Fruit fly (Drosophila melanogaster): Measurements from ENCODE around the gene Alp9.
A peak's percentile ranks its signal among the peaks of the same experiment; 100 is the strongest.

The Alp9 gene

DNA sequence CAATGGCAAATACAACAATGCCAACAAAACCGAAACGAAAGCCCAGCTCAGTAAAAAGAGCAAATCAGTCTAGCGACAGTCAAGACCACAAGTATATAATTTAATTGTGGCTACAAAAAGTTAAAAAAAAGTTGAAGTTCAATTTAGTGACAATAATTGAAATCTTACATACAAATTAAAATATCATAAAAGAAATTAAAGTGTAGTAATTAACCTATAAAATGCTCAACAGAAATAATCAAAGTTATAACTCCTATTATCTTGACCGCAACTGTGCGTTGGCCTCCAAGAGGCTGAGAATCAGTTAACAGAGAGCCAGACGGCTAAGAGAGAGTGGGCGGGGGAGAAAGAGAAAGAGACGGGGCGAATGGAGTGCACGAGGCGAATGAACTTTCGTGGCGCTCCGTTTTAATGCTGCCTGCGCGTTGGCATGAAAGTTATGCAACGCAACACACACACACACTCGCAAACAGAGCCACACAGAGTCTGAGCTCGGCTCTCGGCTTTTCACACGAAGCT lies 16.4 kb downstream of the Alp9 start (continued):
- peak; percentile 91 for TF ChIP-seq pdm3 (GFP tag; optimal IDR thresholded peaks at IDR 0.05)
- peak; percentile 95 for TF ChIP-seq CG6854 (GFP tag; optimal IDR thresholded peaks at IDR 0.05)
- peak; percentile 93 for TF ChIP-seq CG34406 (GFP tag; optimal IDR thresholded peaks at IDR 0.05)
- TF ChIP-seq lz (GFP tag; optimal IDR thresholded peaks at IDR 0.05), result peak; percentile 95
- TF ChIP-seq fkh (GFP tag; optimal IDR thresholded peaks at IDR 0.05), result peak; percentile 14
- peak; percentile 92 for TF ChIP-seq net (GFP tag; optimal IDR thresholded peaks at IDR 0.05)
- peak; percentile 84 for TF ChIP-seq Ets21C (GFP tag; optimal IDR thresholded peaks at IDR 0.05)
- TF ChIP-seq fd59A (GFP tag; optimal IDR thresholded peaks at IDR 0.05), result peak; percentile 53
- TF ChIP-seq CG3032 (tag; optimal IDR thresholded peaks at IDR 0.05), result peak; percentile 81
- peak; percentile 92 for TF ChIP-seq CG31627 (GFP tag; optimal IDR thresholded peaks at IDR 0.05)
- peak; percentile 82 for TF ChIP-seq CG16779 (tag; optimal IDR thresholded peaks at IDR 0.05)
- TF ChIP-seq CG9139 (GFP tag; optimal IDR thresholded peaks at IDR 0.05), result peak; percentile 60
- TF ChIP-seq spab (GFP tag; optimal IDR thresholded peaks at IDR 0.05), result peak; percentile 71
- TF ChIP-seq CG6276 (GFP tag; optimal IDR thresholded peaks at IDR 0.05), result peak; percentile 96
- peak; percentile 80 for TF ChIP-seq CG11762 (GFP tag; optimal IDR thresholded peaks at IDR 0.05; ENCODE audit: insufficient read depth)
- peak; percentile 93 for TF ChIP-seq OdsH (GFP tag; optimal IDR thresholded peaks at IDR 0.05)

DNA sequence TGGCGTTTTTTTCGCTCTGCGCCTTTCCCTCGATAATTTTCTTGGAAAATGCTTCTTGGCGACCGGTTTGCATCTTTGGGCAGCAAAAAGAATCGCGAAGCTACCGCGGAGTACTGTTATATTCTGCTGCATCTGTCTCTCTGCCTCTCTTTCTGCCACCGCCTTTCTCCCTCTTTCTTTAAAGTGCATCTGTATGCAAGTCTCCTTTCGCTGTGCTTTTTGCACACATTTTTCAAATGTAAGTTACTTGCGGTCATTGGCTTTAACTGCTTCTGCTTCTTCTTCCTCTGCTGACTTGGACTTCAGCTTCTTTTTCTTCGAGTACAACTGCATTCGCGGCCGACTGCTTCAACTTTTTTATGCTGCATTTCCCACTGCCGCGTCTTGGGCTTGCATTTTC lies 20.4 kb downstream of the Alp9 start:
- no peak for TF ChIP-seq CG8319 (GFP tag; optimal IDR thresholded peaks at IDR 0.05)
- no peak for TF ChIP-seq Eip93F (GFP tag; optimal IDR thresholded peaks at IDR 0.05)
- TF ChIP-seq pdm3 (GFP tag; optimal IDR thresholded peaks at IDR 0.05), result no peak
- peak; percentile 12 for TF ChIP-seq CG6854 (GFP tag; optimal IDR thresholded peaks at IDR 0.05)
- peak; percentile 0 for TF ChIP-seq Lpt (GFP tag; optimal IDR thresholded peaks at IDR 0.05)
- TF ChIP-seq Met (GFP tag; optimal IDR thresholded peaks at IDR 0.05), result peak; percentile 6
- peak; percentile 95 for TF ChIP-seq Blimp-1 (GFP tag; optimal IDR thresholded peaks at IDR 0.05)

DNA sequence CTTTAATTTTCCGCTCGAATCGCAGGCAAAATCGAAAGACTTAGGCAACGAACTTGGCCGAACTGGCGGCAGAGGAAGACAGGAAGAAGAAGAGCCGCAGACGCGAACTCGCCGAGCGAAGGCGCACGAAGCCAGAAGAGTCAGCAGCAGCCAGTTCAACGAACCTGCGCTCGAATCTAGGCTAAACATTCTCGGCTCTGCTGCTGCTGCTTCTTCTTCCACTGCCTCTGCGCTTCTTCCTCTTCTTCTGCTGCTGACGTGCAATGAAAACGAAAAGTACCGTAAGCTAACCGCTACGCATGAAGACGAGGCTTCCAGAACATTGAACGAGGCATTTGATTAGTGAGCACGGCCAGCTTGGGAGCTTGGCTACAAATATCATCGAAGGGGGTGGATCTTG lies 21.1 kb downstream of the Alp9 start:
- TF ChIP-seq Eip93F (GFP tag; optimal IDR thresholded peaks at IDR 0.05) (no peak), salr (GFP tag; optimal IDR thresholded peaks at IDR 0.05) (no peak), CG7368 (GFP tag; optimal IDR thresholded peaks at IDR 0.05) (no peak), CG1621 (tag; optimal IDR thresholded peaks at IDR 0.05) (no peak), eg (GFP tag; IDR thresholded peaks at IDR 0.05) (no peak), Blimp-1 (GFP tag; optimal IDR thresholded peaks at IDR 0.05) (peak; percentile 97), CG10669 (GFP tag; optimal IDR thresholded peaks at IDR 0.05) (no peak), CG31627 (GFP tag; optimal IDR thresholded peaks at IDR 0.05) (no peak), CG16779 (tag; optimal IDR thresholded peaks at IDR 0.05) (no peak), CG10631 (GFP tag; optimal IDR thresholded peaks at IDR 0.05) (no peak), Eip75B (GFP tag; optimal IDR thresholded peaks at IDR 0.05) (peak; percentile 3), Eip78C (GFP tag) (peak; percentile 46), Sox15 (GFP tag; optimal IDR thresholded peaks at IDR 0.05) (no peak), topi (GFP tag; optimal IDR thresholded peaks at IDR 0.05) (no peak), CG4318 (GFP tag; optimal IDR thresholded peaks at IDR 0.05) (no peak), dac (GFP tag; optimal IDR thresholded peaks at IDR 0.05) (no peak), CG15336 (GFP tag; IDR thresholded peaks at IDR 0.05) (no peak), fd59A (GFP tag; optimal IDR thresholded peaks at IDR 0.05) (no peak)

DNA sequence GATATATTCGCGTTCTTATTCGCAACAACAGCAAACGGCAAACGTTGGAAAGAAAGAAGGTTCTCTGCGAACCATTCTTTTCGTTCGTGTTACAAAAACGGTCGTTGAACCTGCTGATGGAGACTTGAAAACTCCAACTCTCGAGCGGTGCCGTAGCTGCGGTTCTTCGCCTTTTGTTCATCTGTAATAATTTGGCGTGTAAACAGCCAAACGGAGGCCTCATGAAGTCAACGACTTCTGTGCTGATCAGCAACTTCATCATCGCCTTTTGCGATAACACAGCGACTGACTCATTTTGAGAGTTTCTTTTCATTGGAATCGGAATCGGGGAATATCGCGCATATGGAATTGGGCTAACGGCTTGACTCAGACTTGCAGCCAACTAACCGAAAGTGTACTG lies 22.1 kb downstream of the Alp9 start:
- TF ChIP-seq CG34406 (GFP tag; optimal IDR thresholded peaks at IDR 0.05) (no peak), fd85E (GFP tag; optimal IDR thresholded peaks at IDR 0.05) (no peak), CG31627 (GFP tag; optimal IDR thresholded peaks at IDR 0.05) (no peak), salr (GFP tag; optimal IDR thresholded peaks at IDR 0.05) (no peak), Met (GFP tag; optimal IDR thresholded peaks at IDR 0.05) (peak; percentile 15), CG3919 (GFP tag; optimal IDR thresholded peaks at IDR 0.05) (no peak), CG1621 (tag; optimal IDR thresholded peaks at IDR 0.05) (no peak), eg (GFP tag; IDR thresholded peaks at IDR 0.05) (no peak), Sox102F (GFP tag; optimal IDR thresholded peaks at IDR 0.05) (peak; percentile 4), CG10631 (GFP tag; optimal IDR thresholded peaks at IDR 0.05) (no peak), OdsH (GFP tag; optimal IDR thresholded peaks at IDR 0.05) (no peak), Lpt (GFP tag; optimal IDR thresholded peaks at IDR 0.05) (no peak), pdm3 (GFP tag; optimal IDR thresholded peaks at IDR 0.05) (no peak), dsx (GFP tag; optimal IDR thresholded peaks at IDR 0.05; ENCODE audit: poor library complexity, severe bottlenecking) (no peak), CG8319 (GFP tag; optimal IDR thresholded peaks at IDR 0.05) (no peak), CG8632 (GFP tag; optimal IDR thresholded peaks at IDR 0.05) (no peak), CG7368 (GFP tag; optimal IDR thresholded peaks at IDR 0.05) (no peak), Gug (GFP tag; IDR thresholded peaks at IDR 0.05) (no peak), CG6808 (GFP tag; optimal IDR thresholded peaks at IDR 0.05) (no peak), Blimp-1 (GFP tag; optimal IDR thresholded peaks at IDR 0.05) (peak; percentile 95), CG4318 (GFP tag; optimal IDR thresholded peaks at IDR 0.05) (no peak), vri (GFP tag; optimal IDR thresholded peaks at IDR 0.05) (no peak), CG15336 (GFP tag; IDR thresholded peaks at IDR 0.05) (no peak), Smox (GFP tag; optimal IDR thresholded peaks at IDR 0.05) (no peak), svp (GFP tag) (no peak), Eip78C (GFP tag) (peak; percentile 11)
